Fruit fly (Drosophila melanogaster): Measurements from ENCODE around the gene CG16711.

Gene CG16711

DNA sequence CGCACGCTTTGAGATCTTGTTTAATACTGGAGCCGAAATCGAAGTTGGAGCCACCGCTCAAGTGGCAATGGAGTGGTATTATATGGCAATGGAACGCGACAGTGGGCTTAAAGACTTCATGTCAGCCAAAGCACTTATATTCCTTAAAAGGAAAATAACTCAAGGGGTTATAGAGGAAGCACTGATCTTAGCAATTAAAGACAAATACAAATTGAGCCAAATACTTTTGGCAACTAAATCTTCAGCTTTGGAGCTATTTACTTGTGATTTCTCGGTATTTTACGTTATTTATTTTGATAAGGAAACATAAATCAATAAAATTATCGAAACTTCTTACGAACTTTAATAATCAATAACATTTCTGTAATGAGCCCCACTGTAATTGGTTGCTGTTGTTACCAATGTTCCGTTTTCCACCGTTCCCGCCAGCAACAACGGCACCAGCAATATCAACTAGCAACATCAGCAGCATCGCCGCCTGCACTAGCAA is 40.0 kb downstream of the CG16711 start (continued):
- TF ChIP-seq rib (GFP tag; IDR thresholded peaks at IDR 0.05) (peak; percentile 74), Nf-YA (GFP tag; IDR thresholded peaks at IDR 0.05) (peak; percentile 77), CG7357 (GFP tag; IDR thresholded peaks at IDR 0.05) (peak; percentile 81), sim (GFP tag; IDR thresholded peaks at IDR 0.05) (peak; percentile 78; the same call in 1 of the 2 replicates), zen2 (GFP tag; IDR thresholded peaks at IDR 0.05; ENCODE audit: partially characterized antibody) (no peak), kay (GFP tag; optimal IDR thresholded peaks at IDR 0.05) (peak; percentile 56), lab (GFP tag; optimal IDR thresholded peaks at IDR 0.05) (peak; percentile 93), twi (tag; optimal IDR thresholded peaks at IDR 0.05) (peak; percentile 58), maf-S (GFP tag; optimal IDR thresholded peaks at IDR 0.05) (peak; percentile 80), CG6765 (GFP tag; optimal IDR thresholded peaks at IDR 0.05) (peak; percentile 1), CG30431 (GFP tag; optimal IDR thresholded peaks at IDR 0.05) (no peak), scrt (GFP tag; optimal IDR thresholded peaks at IDR 0.05) (peak; percentile 68), nerfin-2 (GFP tag; IDR thresholded peaks at IDR 0.05; ENCODE audit: partially characterized antibody) (no peak), sd (tag; optimal IDR thresholded peaks at IDR 0.05) (peak; percentile 27), CG11093 (GFP tag; IDR thresholded peaks at IDR 0.05) (peak; percentile 82), CG7987 (GFP tag; optimal IDR thresholded peaks at IDR 0.05) (peak; percentile 63), ci (GFP tag; IDR thresholded peaks at IDR 0.05) (peak; percentile 74), sr (GFP tag; IDR thresholded peaks at IDR 0.05) (peak; percentile 62; the same call in 1 of the 3 replicates), NC2β (GFP tag; optimal IDR thresholded peaks at IDR 0.05) (peak; percentile 60), ase (GFP tag; IDR thresholded peaks at IDR 0.05) (peak; percentile 87), CG17568 (GFP tag; optimal IDR thresholded peaks at IDR 0.05) (peak; percentile 17), da (GFP tag; optimal IDR thresholded peaks at IDR 0.05) (no peak), dysf (GFP tag; IDR thresholded peaks at IDR 0.05) (peak; percentile 92), Sry-δ (GFP tag; optimal IDR thresholded peaks at IDR 0.05) (peak; percentile 59), Sry-β (GFP tag; optimal IDR thresholded peaks at IDR 0.05) (peak; percentile 58), CG8281 (tag; optimal IDR thresholded peaks at IDR 0.05) (peak; percentile 54), z (GFP tag; IDR thresholded peaks at IDR 0.05) (peak; percentile 89), dmrt11E (tag; optimal IDR thresholded peaks at IDR 0.05) (peak; percentile 77), CG17385 (GFP tag; optimal IDR thresholded peaks at IDR 0.05) (peak; percentile 74), Jarid2 (GFP tag; optimal IDR thresholded peaks at IDR 0.05) (peak; percentile 66), br (optimal IDR thresholded peaks at IDR 0.05) (no peak), ssp (GFP tag; IDR thresholded peaks at IDR 0.05) (peak; percentile 58), chif (GFP tag; optimal IDR thresholded peaks at IDR 0.05) (peak; percentile 49 to 81), Hand (GFP tag; optimal IDR thresholded peaks at IDR 0.05) (peak; percentile 42), CG8290 (GFP tag; optimal IDR thresholded peaks at IDR 0.05) (peak; percentile 56), CG8290 (tag; optimal IDR thresholded peaks at IDR 0.05) (no peak), CG6683 (GFP tag; optimal IDR thresholded peaks at IDR 0.05) (peak; percentile 86), stc (GFP tag; IDR thresholded peaks at IDR 0.05) (peak; percentile 87), Xbp1 (GFP tag; optimal IDR thresholded peaks at IDR 0.05) (peak; percentile 68), CG30020 (tag; optimal IDR thresholded peaks at IDR 0.05) (peak; percentile 46), CG10543 (GFP tag; optimal IDR thresholded peaks at IDR 0.05) (peak; percentile 45), CG10209 (GFP tag; optimal IDR thresholded peaks at IDR 0.05) (peak; percentile 75), dmrt99B (tag; optimal IDR thresholded peaks at IDR 0.05) (peak; percentile 95), usp (GFP tag; optimal IDR thresholded peaks at IDR 0.05) (no peak), CG42726 (GFP tag; IDR thresholded peaks at IDR 0.05; ENCODE audit: partially characterized antibody) (no peak), oc (tag; optimal IDR thresholded peaks at IDR 0.05) (no peak), corto (GFP tag; optimal IDR thresholded peaks at IDR 0.05) (peak; percentile 89), sug (tag; optimal IDR thresholded peaks at IDR 0.05) (peak; percentile 55), CG14965 (GFP tag; optimal IDR thresholded peaks at IDR 0.05; ENCODE audit: borderline replicate concordance) (no peak), Bteb2 (GFP tag; optimal IDR thresholded peaks at IDR 0.05) (peak; percentile 72), cad (GFP tag; optimal IDR thresholded peaks at IDR 0.05) (no peak)

Data from whole organism, embryonic.